Fruit fly (Drosophila melanogaster) whole organism, embryonic: ENCODE data around the gene Ac3.

Experiments used
- Antp ChIP-seq: fragments of 200-800 bp; sonication (Bioruptor generic); optimal IDR thresholded peaks from 3 replicates; lab custom pipeline; 2016; ENCODE audit warnings: missing biosample characterization, missing genetic modification characterization
- CG10147 ChIP-seq: fragments of 200-800 bp; sonication (Bioruptor generic); optimal IDR thresholded peaks from 2 replicates; lab custom pipeline; 2019; ENCODE audit warnings: missing biosample characterization, mild to moderate bottlenecking, missing genetic modification characterization, moderate library complexity
- CG10543 ChIP-seq: fragments of 200-800 bp; sonication (Bioruptor generic); optimal IDR thresholded peaks from 3 replicates; lab custom pipeline; 2017; ENCODE audit warnings: missing biosample characterization, mild to moderate bottlenecking, missing genetic modification characterization, moderate library complexity
- CG11093 ChIP-seq: fragments of 200-800 bp; sonication (Bioruptor generic); IDR thresholded peaks from 3 replicates; pipeline ENCODE4 v1.3.6; 2022; ENCODE audit warnings: missing biosample characterization, missing genetic modification characterization
- CG11696 ChIP-seq: fragments of 200-800 bp; sonication (Bioruptor generic); IDR thresholded peaks from 2 replicates; pipeline ENCODE4 v1.3.6; 2022; ENCODE audit warnings: missing biosample characterization, missing genetic modification characterization
- CG13624 ChIP-seq: fragments of 200-800 bp; sonication (Bioruptor generic); optimal IDR thresholded peaks from 2 replicates; lab custom pipeline; 2016; ENCODE audit warnings: missing biosample characterization, missing genetic modification characterization
- CG13894 ChIP-seq: fragments of 200-800 bp; sonication (Bioruptor generic); optimal IDR thresholded peaks from 3 replicates; lab custom pipeline; 2018; ENCODE audit warnings: missing biosample characterization, mild to moderate bottlenecking, missing genetic modification characterization, moderate library complexity
- CG14050 ChIP-seq: fragments of 200-800 bp; sonication (Bioruptor generic); IDR thresholded peaks from 3 replicates; pipeline ENCODE4 v1.3.6; 2022; ENCODE audit warnings: missing biosample characterization, missing genetic modification characterization
- CG14965 ChIP-seq: fragments of 200-800 bp; sonication (Bioruptor generic); optimal IDR thresholded peaks from 2 replicates; lab custom pipeline; 2016; ENCODE audit warnings: missing biosample characterization, missing genetic modification characterization, borderline replicate concordance
- CG15601 ChIP-seq: fragments of 200-800 bp; sonication (Bioruptor generic); optimal IDR thresholded peaks from 3 replicates; lab custom pipeline; 2019; ENCODE audit warnings: missing biosample characterization, mild to moderate bottlenecking, missing genetic modification characterization, moderate library complexity
- CG2889 ChIP-seq: fragments of 200-800 bp; sonication (Bioruptor generic); IDR thresholded peaks from 3 replicates; pipeline ENCODE4 v1.3.6; 2022; ENCODE audit warnings: missing biosample characterization, missing genetic modification characterization
- CG30431 ChIP-seq: fragments of 200-800 bp; sonication (Bioruptor generic); optimal IDR thresholded peaks from 2 replicates; lab custom pipeline; 2017; ENCODE audit warnings: missing biosample characterization, missing genetic modification characterization
- CG32772 ChIP-seq: fragments of 200-800 bp; sonication (Bioruptor generic); IDR thresholded peaks from 2 replicates; pipeline ENCODE4 v1.3.6; 2022; ENCODE audit warnings: missing biosample characterization, missing genetic modification characterization
- CG4617 ChIP-seq: fragments of 200-800 bp; sonication (Bioruptor generic); optimal IDR thresholded peaks from 3 replicates; lab custom pipeline; 2016; ENCODE audit warnings: missing biosample characterization, missing genetic modification characterization, borderline replicate concordance
- CG5180 ChIP-seq: fragments of 200-800 bp; sonication (Bioruptor generic); optimal IDR thresholded peaks from 3 replicates; lab custom pipeline; 2017; ENCODE audit warnings: missing biosample characterization, missing genetic modification characterization, mild to moderate bottlenecking, moderate library complexity, missing genetic modification reagents
- CG6689 ChIP-seq: fragments of 200-800 bp; sonication (Bioruptor generic); IDR thresholded peaks from 2 replicates; pipeline ENCODE4 v1.3.6; 2022; ENCODE audit warnings: missing biosample characterization, missing genetic modification characterization
- CG7271 ChIP-seq: fragments of 200-800 bp; sonication (Bioruptor generic); optimal IDR thresholded peaks from 2 replicates; lab custom pipeline; 2018; ENCODE audit warnings: missing biosample characterization, mild to moderate bottlenecking, missing genetic modification characterization, moderate library complexity
- CG8089 ChIP-seq: fragments of 200-800 bp; sonication (Bioruptor generic); optimal IDR thresholded peaks from 3 replicates; lab custom pipeline; 2016; ENCODE audit warnings: missing biosample characterization, missing genetic modification characterization
- CG9727 ChIP-seq: fragments of 200-800 bp; sonication (Bioruptor generic); optimal IDR thresholded peaks from 3 replicates; lab custom pipeline; 2017; ENCODE audit warnings: missing biosample characterization, mild to moderate bottlenecking, missing genetic modification characterization
- Dip2 ChIP-seq: fragments of 200-800 bp; sonication (Bioruptor generic); IDR thresholded peaks from 2 replicates; pipeline ENCODE4 v1.3.6; 2022; ENCODE audit warnings: missing biosample characterization, missing genetic modification characterization
- ERR ChIP-seq: fragments of 200-800 bp; sonication (Bioruptor generic); optimal IDR thresholded peaks from 2 replicates; lab custom pipeline; 2016; ENCODE audit warnings: missing biosample characterization, missing genetic modification characterization
- Fer2 ChIP-seq: fragments of 200-800 bp; sonication (Bioruptor generic); optimal IDR thresholded peaks from 2 replicates; lab custom pipeline; 2018; ENCODE audit warnings: missing biosample characterization, mild to moderate bottlenecking, missing genetic modification characterization, moderate library complexity
- Gsc ChIP-seq: fragments of 200-800 bp; sonication (Bioruptor generic); IDR thresholded peaks from 2 replicates; pipeline ENCODE4 v1.3.6; 2022; ENCODE audit warnings: missing biosample characterization, missing genetic modification characterization
- HHEX ChIP-seq: fragments of 200-800 bp; sonication (Bioruptor generic); optimal IDR thresholded peaks from 3 replicates; lab custom pipeline; 2017; ENCODE audit warnings: missing biosample characterization, mild to moderate bottlenecking, missing genetic modification characterization, missing genetic modification reagents
- Hand ChIP-seq: fragments of 200-800 bp; sonication (Bioruptor generic); optimal IDR thresholded peaks from 2 replicates; lab custom pipeline; 2017; ENCODE audit warnings: mild to moderate bottlenecking, missing biosample characterization, missing genetic modification reagents, missing genetic modification characterization
- HmgD ChIP-seq: fragments of 200-800 bp; sonication (Bioruptor generic); optimal IDR thresholded peaks from 3 replicates; lab custom pipeline; 2016; ENCODE audit warnings: missing biosample characterization, missing genetic modification characterization
- Mad ChIP-seq: fragments of 200-800 bp; sonication (Bioruptor generic); optimal IDR thresholded peaks from 2 replicates; lab custom pipeline; 2016; ENCODE audit warnings: missing biosample characterization, missing genetic modification characterization
- Meics ChIP-seq: fragments of 200-800 bp; sonication (Bioruptor generic); optimal IDR thresholded peaks from 2 replicates; lab custom pipeline; 2017; ENCODE audit warnings: missing biosample characterization, mild to moderate bottlenecking, missing genetic modification characterization
- Mes4 ChIP-seq: fragments of 200-800 bp; sonication (Bioruptor generic); optimal IDR thresholded peaks from 2 replicates; lab custom pipeline; 2016; ENCODE audit warnings: missing biosample characterization, missing genetic modification characterization
- Sox100B ChIP-seq: fragments of 200-800 bp; sonication (Bioruptor generic); optimal IDR thresholded peaks from 3 replicates; lab custom pipeline; 2018; ENCODE audit warnings: missing biosample characterization, mild to moderate bottlenecking, missing genetic modification characterization
- Taf1 ChIP-seq: fragments of 200-800 bp; sonication (Bioruptor generic); IDR thresholded peaks from 2 replicates; pipeline ENCODE4 v1.3.6; 2022; ENCODE audit warnings: missing biosample characterization, missing genetic modification characterization
- Trl ChIP-seq, 3 experiments: fragments of >200 bp in 2 of 3; fragments of 200-800 bp in 1 of 3; sonication (Bioruptor generic) in 1 of 3; optimal IDR thresholded peaks; 2 replicates in 1 of 3; 3 replicates in 2 of 3; lab custom pipeline; 2016 to 2017; ENCODE audit warnings: missing biosample characterization in 1 of 3, missing genetic modification characterization in 1 of 3
- YL-1 ChIP-seq: fragments of 200-800 bp; sonication (Bioruptor generic); optimal IDR thresholded peaks from 3 replicates; lab custom pipeline; 2017; ENCODE audit warnings: missing biosample characterization, mild to moderate bottlenecking, missing genetic modification characterization
- ara ChIP-seq: fragments of 200-800 bp; sonication (Bioruptor generic); IDR thresholded peaks from 2 replicates; pipeline ENCODE4 v1.3.6; 2022; ENCODE audit warnings: missing biosample characterization, missing genetic modification characterization
- bsh ChIP-seq, 2 experiments: fragments of 200-800 bp; sonication (Bioruptor generic); optimal IDR thresholded peaks; 2 replicates each; lab custom pipeline; 2017 to 2018; ENCODE audit warnings: mild to moderate bottlenecking in 2 of 2, missing biosample characterization in 2 of 2, missing genetic modification characterization in 2 of 2, moderate library complexity in 1 of 2
- dmrt11E ChIP-seq: fragments of 200-800 bp; sonication (Bioruptor generic); optimal IDR thresholded peaks from 3 replicates; lab custom pipeline; 2018; ENCODE audit warnings: missing biosample characterization, mild to moderate bottlenecking, missing genetic modification characterization, moderate library complexity
- eve ChIP-seq, 2 experiments: fragments of >200 bp; optimal IDR thresholded peaks; 2 replicates each; lab custom pipeline; 2017; ENCODE audit warnings: missing biosample characterization in 2 of 2, missing genetic modification characterization in 2 of 2
- insv ChIP-seq, 2 experiments: fragments of 200-800 bp; sonication (Bioruptor generic); optimal IDR thresholded peaks; 3 replicates each; lab custom pipeline; 2016 to 2018; ENCODE audit warnings: missing biosample characterization in 2 of 2, missing genetic modification characterization in 2 of 2
- jumu ChIP-seq: fragments of 200-800 bp; sonication (Bioruptor generic); optimal IDR thresholded peaks from 3 replicates; lab custom pipeline; 2016; ENCODE audit warnings: missing biosample characterization, missing genetic modification characterization
- kay ChIP-seq: fragments of 200-800 bp; sonication (Bioruptor generic); optimal IDR thresholded peaks from 2 replicates; lab custom pipeline; 2016; ENCODE audit warnings: missing biosample characterization, missing genetic modification characterization
- pita ChIP-seq: fragments of 200-800 bp; sonication (Bioruptor generic); optimal IDR thresholded peaks from 2 replicates; lab custom pipeline; 2017; ENCODE audit warnings: missing biosample characterization, mild to moderate bottlenecking, missing genetic modification characterization
- run ChIP-seq: fragments of 200-800 bp; sonication (Bioruptor generic); optimal IDR thresholded peaks from 3 replicates; lab custom pipeline; 2018; ENCODE audit warnings: missing biosample characterization, mild to moderate bottlenecking, missing genetic modification characterization
- shn ChIP-seq: fragments of 200-800 bp; sonication (Bioruptor generic); optimal IDR thresholded peaks from 3 replicates; lab custom pipeline; 2016; ENCODE audit warnings: missing biosample characterization, missing genetic modification characterization
- slou ChIP-seq: fragments of 200-800 bp; sonication (Bioruptor generic); optimal IDR thresholded peaks from 3 replicates; lab custom pipeline; 2016; ENCODE audit warnings: missing biosample characterization, missing genetic modification characterization
- sna ChIP-seq: fragments of 200-800 bp; sonication (Bioruptor generic); IDR thresholded peaks from 2 replicates; pipeline ENCODE4 v1.3.6; 2022; ENCODE audit warnings: missing biosample characterization, missing genetic modification characterization; ENCODE audit not compliant: partially characterized antibody
- usp ChIP-seq: fragments of >200 bp; optimal IDR thresholded peaks from 2 replicates; lab custom pipeline; 2017; ENCODE audit warnings: missing biosample characterization, missing genetic modification characterization
- yki ChIP-seq: fragments of >200 bp; optimal IDR thresholded peaks from 3 replicates; lab custom pipeline; 2018
- zen2 ChIP-seq: fragments of 200-800 bp; sonication (Bioruptor generic); IDR thresholded peaks from 3 replicates; pipeline ENCODE4 v1.3.6; 2022; ENCODE audit warnings: missing biosample characterization, missing genetic modification characterization; ENCODE audit not compliant: partially characterized antibody

The Ac3 gene

DNA sequence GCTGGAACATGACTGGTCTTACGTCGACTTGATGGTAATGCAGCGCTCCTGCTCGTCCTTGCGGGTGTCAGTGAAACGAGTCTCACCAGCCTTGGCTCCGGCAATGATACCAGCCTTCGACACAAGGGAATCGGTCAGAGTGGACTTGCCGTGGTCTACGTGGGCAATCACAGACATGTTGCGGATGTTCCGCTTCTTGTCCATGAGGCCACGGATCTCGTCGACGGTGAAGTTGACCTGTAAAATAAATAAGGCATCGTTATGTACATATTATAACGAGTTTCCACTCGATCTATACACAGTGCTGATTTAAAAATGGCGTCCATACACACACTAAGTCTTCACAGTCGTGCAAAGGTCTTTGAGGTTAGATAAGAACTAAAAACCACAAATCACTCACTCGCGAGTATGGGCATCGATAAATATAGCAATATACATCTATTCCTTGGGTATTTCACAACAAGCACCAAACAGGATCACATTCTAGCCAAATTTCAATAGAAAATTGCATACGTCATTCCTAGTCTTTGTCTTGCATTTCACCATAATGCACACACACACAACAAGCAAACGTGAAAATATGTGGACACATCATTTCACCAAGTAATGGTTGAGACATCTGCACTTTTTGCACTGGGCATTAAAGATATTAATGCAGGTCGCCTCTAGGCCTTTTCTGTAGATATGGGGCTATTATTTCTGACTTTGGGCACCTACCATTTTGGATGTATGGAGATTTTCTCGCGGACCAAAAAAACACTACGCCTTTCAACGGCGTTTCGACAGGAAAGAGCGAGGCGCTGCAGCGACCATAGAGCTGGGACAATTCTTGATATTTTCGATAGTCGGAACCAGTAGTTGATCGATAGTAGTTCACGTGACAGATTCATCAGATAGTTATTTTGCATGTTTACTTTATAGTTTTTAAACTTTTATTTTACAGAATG lies 49.2 kb downstream of the Ac3 start, which contains the start of gene eEF2 (continued):
- TF ChIP-seq dmrt11E (tag; lab: Kevin White, UChicago) (peak; percentile 67), CG11093 (GFP tag; lab: Robert Waterston, UW) (0 out of 3 replicates have a peak, but pooled peaks have one; percentile 7), jumu (GFP tag; lab: Kevin White, UChicago) (peak; percentile 38), shn (GFP tag; lab: Kevin White, UChicago) (peak; percentile 81), run (tag; lab: Kevin White, UChicago) (no peak), CG13624 (GFP tag; lab: Kevin White, UChicago) (peak; percentile 78), Gsc (GFP tag; lab: Robert Waterston, UW) (no peak), CG11696 (GFP tag; lab: Robert Waterston, UW) (no peak), ara (GFP tag; lab: Robert Waterston, UW) (no peak), CG15601 (peak; percentile 85), slou (GFP tag; lab: Kevin White, UChicago) (peak; percentile 38), Hand (GFP tag; lab: Kevin White, UChicago) (peak; percentile 80), bsh (GFP tag; optimal IDR thresholded peaks at IDR 0.05; lab: Kevin White, UChicago) (peak in 1 of 2 experiments; percentile 66), HmgD (GFP tag; lab: Kevin White, UChicago) (peak; percentile 72), CG4617 (peak; percentile 25), CG5180 (peak; percentile 64), Fer2 (tag; lab: Kevin White, UChicago) (peak; percentile 64), Mes4 (GFP tag; lab: Kevin White, UChicago) (peak; percentile 89), CG6689 (peak; percentile 38; the same call in 1 of the 2 replicates), pita (no peak), kay (no peak), CG2889 (GFP tag; lab: Robert Waterston, UW) (peak; percentile 34; the same call in 1 of the 3 replicates), CG30431 (GFP tag; lab: Kevin White, UChicago) (peak; percentile 55), yki (lab: Kevin White, UChicago) (no peak), Taf1 (no peak; the same call in 1 of the 2 replicates), Antp (GFP tag; lab: Kevin White, UChicago) (peak; percentile 43), eve (GFP tag; optimal IDR thresholded peaks at IDR 0.05; lab: Kevin White, UChicago) (peak in 1 of 2 experiments; percentile 93), Meics (GFP tag; lab: Kevin White, UChicago) (peak; percentile 83), CG14050 (GFP tag; lab: Robert Waterston, UW) (peak; percentile 77), zen2 (GFP tag; lab: Robert Waterston, UW) (peak; percentile 85), Sox100B (peak; percentile 76), CG8089 (GFP tag; lab: Kevin White, UChicago) (peak; percentile 79), Trl (optimal IDR thresholded peaks at IDR 0.05; lab: Kevin White, UChicago) (no peak), Trl (GFP tag; optimal IDR thresholded peaks at IDR 0.05; lab: Kevin White, UChicago) (peak; percentile 81), Dip2 (GFP tag; lab: Robert Waterston, UW) (no peak), CG10543 (GFP tag; lab: Kevin White, UChicago) (peak; percentile 95), usp (GFP tag; lab: Kevin White, UChicago) (no peak), ERR (peak; percentile 53), CG13894 (tag; lab: Kevin White, UChicago) (peak; percentile 84), Mad (peak; percentile 84), HHEX (GFP tag; lab: Kevin White, UChicago) (peak; percentile 78), CG10147 (GFP tag; lab: Kevin White, UChicago) (peak; percentile 62), CG32772 (no peak), insv (GFP tag; optimal IDR thresholded peaks at IDR 0.05; lab: Kevin White, UChicago) (peak in 1 of 2 experiments; percentile 72), CG9727 (GFP tag; lab: Kevin White, UChicago) (peak; percentile 43), CG14965 (peak; percentile 34), YL-1 (GFP tag; lab: Kevin White, UChicago) (peak; percentile 95), CG7271 (tag; lab: Kevin White, UChicago) (peak; percentile 78), sna (GFP tag; lab: Robert Waterston, UW) (peak; percentile 93)
